Worm (Caenorhabditis elegans): Measurements from ENCODE around the gene F53C3.7.

Gene F53C3.7

DNA sequence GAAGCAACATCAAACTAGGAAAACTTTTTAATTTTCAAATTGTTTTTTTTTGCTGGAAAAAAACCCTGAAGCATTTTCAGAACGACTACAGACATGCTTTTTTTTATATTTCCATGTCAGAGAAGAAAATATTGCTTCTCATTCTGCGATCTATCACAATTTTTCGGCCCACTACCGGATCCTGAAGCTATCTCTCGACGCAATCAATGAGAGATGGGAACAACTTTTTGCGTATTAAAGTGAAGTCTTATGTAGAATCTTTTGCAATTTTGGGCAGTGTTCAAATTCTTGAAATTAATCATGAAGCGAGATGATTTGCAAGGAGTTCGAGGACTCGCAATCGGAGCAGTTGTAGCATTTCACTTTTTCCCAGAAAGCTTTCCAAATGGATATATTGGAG, 25.3 kb upstream of the F53C3.7 start, which contains the start of gene oac-10:
Gene oac-10, plus strand, starts transcription at position 301 of the 400 bp plus-strand sequence.
- TF ChIP-seq sea-2 (GFP tag; IDR thresholded peaks at IDR 0.05): no peak
- TF ChIP-seq ztf-3 (GFP tag; optimal IDR thresholded peaks at IDR 0.05): no peak
- no peak for TF ChIP-seq hlh-12 (tag; optimal IDR thresholded peaks at IDR 0.05)
- TF ChIP-seq madf-10 (tag; optimal IDR thresholded peaks at IDR 0.05): no peak
- TF ChIP-seq chd-7 (tag; optimal IDR thresholded peaks at IDR 0.05): no peak
- no peak for TF ChIP-seq Y56A3A.18 (GFP tag; IDR thresholded peaks at IDR 0.05)
- TF ChIP-seq C06A6.2 (GFP tag; conservative IDR thresholded peaks at IDR 0.05): no peak
- no peak for TF ChIP-seq attf-6 (GFP tag; IDR thresholded peaks at IDR 0.05)
- no peak for TF ChIP-seq madf-8 (GFP tag; conservative IDR thresholded peaks at IDR 0.05)
- TF ChIP-seq repo-1 (tag; optimal IDR thresholded peaks at IDR 0.05): no peak
- TF ChIP-seq snpc-1.3 (tag; optimal IDR thresholded peaks at IDR 0.05; ENCODE audit: insufficient read depth): no peak
- no peak for TF ChIP-seq madf-6 (GFP tag; IDR thresholded peaks at IDR 0.05)
- no peak for TF ChIP-seq hmg-1.2 (GFP tag; IDR thresholded peaks at IDR 0.05)
- TF ChIP-seq ceh-100 (GFP tag; IDR thresholded peaks at IDR 0.05): no peak

ce11 chrII:3877127-3877526, 17.7 kb upstream of the F53C3.7 start, which contains the start of gene nep-3:
Gene nep-3 (minus strand): TSS chrII:3877227.
- TF ChIP-seq egl-44 (GFP tag; IDR thresholded peaks at IDR 0.05) (no peak), nfya-2 (GFP tag; IDR thresholded peaks at IDR 0.05) (no peak), F23B12.7 (tag; optimal IDR thresholded peaks at IDR 0.05; ENCODE audit: insufficient read depth) (no peak), ceh-40 (GFP tag; IDR thresholded peaks at IDR 0.05) (no peak), madf-10 (tag; optimal IDR thresholded peaks at IDR 0.05) (no peak), Y95B8A.8 (GFP tag; IDR thresholded peaks at IDR 0.05) (no peak)

- TF ChIP-seq pbrm-1 (GFP tag; IDR thresholded peaks at IDR 0.05): no peak
- no peak for TF ChIP-seq mcd-1 (GFP tag; IDR thresholded peaks at IDR 0.05)
- no peak for TF ChIP-seq ekl-4 (GFP tag; IDR thresholded peaks at IDR 0.05)
- no peak for TF ChIP-seq F52B5.7 (tag; optimal IDR thresholded peaks at IDR 0.05)
- no peak for TF ChIP-seq nhr-90 (tag; optimal IDR thresholded peaks at IDR 0.05)
- TF ChIP-seq bed-1 (GFP tag; IDR thresholded peaks at IDR 0.05): no peak
- no peak for TF ChIP-seq B0035.1 (tag; optimal IDR thresholded peaks at IDR 0.05)
- no peak for TF ChIP-seq hlh-26 (GFP tag; conservative IDR thresholded peaks at IDR 0.05)
- TF ChIP-seq hlh-12 (tag; optimal IDR thresholded peaks at IDR 0.05): no peak
- TF ChIP-seq tbp1 (GFP tag; optimal IDR thresholded peaks at IDR 0.05): no peak
- no peak for TF ChIP-seq him-1 (tag; optimal IDR thresholded peaks at IDR 0.05)
- no peak for TF ChIP-seq lag-1 (GFP tag; IDR thresholded peaks at IDR 0.05)
- TF ChIP-seq ceh-100 (GFP tag; IDR thresholded peaks at IDR 0.05): no peak
- TF ChIP-seq snpc-1.1 (tag; optimal IDR thresholded peaks at IDR 0.05; ENCODE audit: insufficient read depth): no peak
Measured at ce11 chrII:3877874-3878273, 17.0 kb upstream of the F53C3.7 start, which contains the start of gene sdz-7. Gene sdz-7 (minus strand): TSS chrII:3877974.

- TF ChIP-seq hrde-1 (tag; optimal IDR thresholded peaks at IDR 0.05; ENCODE audit: borderline replicate concordance): no peak
- TF ChIP-seq F57C9.4 (tag; optimal IDR thresholded peaks at IDR 0.05): no peak
- no peak for TF ChIP-seq attf-3 (GFP tag; conservative IDR thresholded peaks at IDR 0.05)
- no peak for TF ChIP-seq F22D6.2 (tag; optimal IDR thresholded peaks at IDR 0.05)
- TF ChIP-seq die-1 (tag; optimal IDR thresholded peaks at IDR 0.05): no peak
- TF ChIP-seq ccch-3 (GFP tag; optimal IDR thresholded peaks at IDR 0.05): no peak
- TF ChIP-seq efl-1 (GFP tag; optimal IDR thresholded peaks at IDR 0.05): no peak
- TF ChIP-seq sdz-38 (tag; optimal IDR thresholded peaks at IDR 0.05): no peak
- no peak for TF ChIP-seq pha-4 (tag; optimal IDR thresholded peaks at IDR 0.05)
- no peak for TF ChIP-seq snpc-4 (GFP tag; optimal IDR thresholded peaks at IDR 0.05)
- TF ChIP-seq snpc-4 (tag; optimal IDR thresholded peaks at IDR 0.05): no peak
- TF ChIP-seq B0019.2 (GFP tag; conservative IDR thresholded peaks at IDR 0.05): no peak
Measured at ce11 chrII:3878330-3878729, 16.5 kb upstream of the F53C3.7 start, which contains the start of gene srh-250. Gene srh-250 (plus strand): TSS chrII:3878630.
